Worm (Caenorhabditis elegans) whole organism, mixed stage, embryonic: ENCODE measurements around the gene clec-242.
"Not testable (repeated sequence)": the region's sequence is repeated elsewhere in the genome, so short reads cannot be mapped to it uniquely, and the experiment has no call there.

Source experiments
- bed-3 ChIP-seq: fragments of 200-800 bp; sonication (Bioruptor generic); optimal IDR thresholded peaks from 3 replicates; lab custom pipeline; 2018; ENCODE audit warnings: mild to moderate bottlenecking, missing genetic modification characterization, moderate library complexity, missing compliant biosample characterization
- blmp-1 ChIP-seq: fragments of 150-350 bp; optimal IDR thresholded peaks from 2 replicates; lab custom pipeline; 2014; ENCODE audit warnings: missing biosample characterization, missing genetic modification characterization
- ceh-43 ChIP-seq: fragments of 200-800 bp; sonication (Bioruptor generic); optimal IDR thresholded peaks from 2 replicates; lab custom pipeline; 2018; ENCODE audit warnings: mild to moderate bottlenecking, missing genetic modification characterization, moderate library complexity, missing compliant biosample characterization
- ces-1 ChIP-seq: fragments of 150-350 bp; optimal IDR thresholded peaks from 2 replicates; lab custom pipeline; 2014; ENCODE audit warnings: missing biosample characterization, missing genetic modification reagents, missing genetic modification characterization
- cnd-1 ChIP-seq: fragments of 200-800 bp; sonication (Bioruptor generic); optimal IDR thresholded peaks from 2 replicates; lab custom pipeline; 2018; ENCODE audit warnings: mild to moderate bottlenecking, missing genetic modification characterization, missing compliant biosample characterization
- drap-1 ChIP-seq: fragments of 200-800 bp; sonication (Bioruptor generic); optimal IDR thresholded peaks from 3 replicates; lab custom pipeline; 2018; ENCODE audit warnings: mild to moderate bottlenecking, missing genetic modification characterization, missing compliant biosample characterization
- elt-1 ChIP-seq: sonication (generic microtip); optimal IDR thresholded peaks from 2 replicates; lab custom pipeline; 2017; ENCODE audit warnings: missing genetic modification characterization, mild to moderate bottlenecking, missing compliant biosample characterization, antibody characterized with exemption, moderate library complexity, borderline replicate concordance; ENCODE audit not compliant: insufficient read depth
- elt-3 ChIP-seq: fragments of 150-350 bp; optimal IDR thresholded peaks from 2 replicates; lab custom pipeline; 2014; ENCODE audit warnings: missing biosample characterization, missing genetic modification characterization
- flh-1 ChIP-seq: fragments of 200-800 bp; sonication (Bioruptor generic); optimal IDR thresholded peaks from 2 replicates; lab custom pipeline; 2018; ENCODE audit warnings: mild to moderate bottlenecking, missing genetic modification characterization, moderate library complexity, missing compliant biosample characterization
- hlh-1 ChIP-seq: fragments of 150-350 bp; optimal IDR thresholded peaks from 2 replicates; lab custom pipeline; 2014; ENCODE audit warnings: missing biosample characterization, missing genetic modification reagents, missing genetic modification characterization
- lin-13 ChIP-seq: fragments of 150-350 bp; optimal IDR thresholded peaks from 2 replicates; lab custom pipeline; 2014; ENCODE audit warnings: missing biosample characterization, missing genetic modification characterization
- lin-32 ChIP-seq: fragments of 200-800 bp; sonication (Bioruptor generic); optimal IDR thresholded peaks from 2 replicates; lab custom pipeline; 2018; ENCODE audit warnings: mild to moderate bottlenecking, missing genetic modification characterization, missing compliant biosample characterization
- lsy-2 ChIP-seq: fragments of 150-350 bp; optimal IDR thresholded peaks from 2 replicates; lab custom pipeline; 2014; ENCODE audit warnings: missing biosample characterization, missing genetic modification characterization
- mab-5 ChIP-seq: fragments of 150-350 bp; optimal IDR thresholded peaks from 2 replicates; lab custom pipeline; 2014; ENCODE audit warnings: missing biosample characterization, missing genetic modification characterization
- mls-2 ChIP-seq: sonication (generic microtip); optimal IDR thresholded peaks from 2 replicates; lab custom pipeline; 2016; ENCODE audit warnings: mild to moderate bottlenecking, missing genetic modification characterization, moderate library complexity, missing compliant biosample characterization
- nhr-12 ChIP-seq: fragments of 150-350 bp; optimal IDR thresholded peaks from 2 replicates; lab custom pipeline; 2014; ENCODE audit warnings: missing biosample characterization, missing genetic modification characterization
- nhr-2 ChIP-seq: fragments of 150-350 bp; optimal IDR thresholded peaks from 2 replicates; lab custom pipeline; 2014; ENCODE audit warnings: missing biosample characterization, missing genetic modification characterization
- nhr-237 ChIP-seq: fragments of 150-350 bp; optimal IDR thresholded peaks from 2 replicates; lab custom pipeline; 2014; ENCODE audit warnings: missing biosample characterization, missing genetic modification characterization
- nhr-28 ChIP-seq: fragments of 150-350 bp; optimal IDR thresholded peaks from 2 replicates; lab custom pipeline; 2014; ENCODE audit warnings: missing biosample characterization, missing genetic modification characterization
- nhr-76 ChIP-seq: sonication (generic microtip); optimal IDR thresholded peaks from 2 replicates; lab custom pipeline; 2017; ENCODE audit warnings: missing biosample characterization, missing genetic modification characterization
- pha-4 ChIP-seq: fragments of 150-350 bp; optimal IDR thresholded peaks from 2 replicates; lab custom pipeline; 2018; ENCODE audit warnings: missing biosample characterization, missing genetic modification reagents, missing genetic modification characterization
- sem-2 ChIP-seq: fragments of 200-800 bp; sonication (Bioruptor generic); optimal IDR thresholded peaks from 2 replicates; lab custom pipeline; 2018; ENCODE audit warnings: mild to moderate bottlenecking, missing genetic modification characterization, missing compliant biosample characterization
- tbx-8 ChIP-seq: fragments of 200-800 bp; sonication (Bioruptor generic); optimal IDR thresholded peaks from 2 replicates; lab custom pipeline; 2018; ENCODE audit warnings: mild to moderate bottlenecking, missing genetic modification characterization, moderate library complexity, missing compliant biosample characterization
- unc-120 ChIP-seq: sonication (generic microtip); optimal IDR thresholded peaks from 2 replicates; lab custom pipeline; 2017; ENCODE audit warnings: missing genetic modification characterization, missing compliant biosample characterization; ENCODE audit not compliant: poor library complexity, severe bottlenecking
- unc-62 ChIP-seq: fragments of 150-350 bp; optimal IDR thresholded peaks from 2 replicates; lab custom pipeline; 2014; ENCODE audit warnings: missing biosample characterization, missing genetic modification reagents, missing genetic modification characterization
- zip-8 ChIP-seq: fragments of 150-350 bp; optimal IDR thresholded peaks from 2 replicates; lab custom pipeline; 2014; ENCODE audit warnings: missing biosample characterization, missing genetic modification characterization
- ztf-11 ChIP-seq: fragments of 150-350 bp; optimal IDR thresholded peaks from 2 replicates; lab custom pipeline; 2014; ENCODE audit warnings: missing biosample characterization, missing genetic modification characterization

clec-242 gene

DNA sequence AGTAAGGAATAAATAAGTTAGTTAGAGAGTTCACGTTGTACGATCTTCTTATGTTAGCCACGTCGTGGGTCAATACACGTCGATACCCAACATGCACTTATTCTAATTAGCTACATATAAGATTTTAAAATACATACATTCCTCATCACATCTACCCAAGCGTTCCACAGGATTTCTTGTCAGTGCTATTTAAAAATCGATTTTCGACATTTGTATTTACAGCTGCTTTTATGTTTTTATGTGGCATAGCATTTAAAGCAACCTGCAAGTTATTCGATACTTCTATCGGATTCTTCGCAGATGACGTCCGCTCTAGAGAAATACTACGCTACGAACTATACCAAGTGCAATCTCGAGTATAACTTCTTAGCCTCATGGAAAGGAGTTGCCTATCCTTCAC, 10.1 kb upstream of the clec-242 start, which contains the start of gene srh-115:
Gene srh-115, plus strand, starts transcription at position 301 of the 400 bp plus-strand sequence.
- TF ChIP-seq lin-32 (no peak), cnd-1 (no peak), sem-2 (GFP tag; lab: Kevin White, UChicago) (no peak), nhr-76 (no peak), nhr-12 (tag; lab: Kevin White, UChicago) (no peak), drap-1 (no peak), nhr-2 (tag; lab: Kevin White, UChicago) (no peak), bed-3 (GFP tag; lab: Kevin White, UChicago) (no peak), flh-1 (GFP tag; lab: Kevin White, UChicago) (no peak), lsy-2 (tag; lab: Kevin White, UChicago) (no peak), tbx-8 (GFP tag; lab: Kevin White, UChicago) (no peak), ceh-43 (no peak), pha-4 (tag; lab: Kevin White, UChicago) (no peak), unc-120 (tag; lab: Kevin White, UChicago) (no peak)

DNA sequence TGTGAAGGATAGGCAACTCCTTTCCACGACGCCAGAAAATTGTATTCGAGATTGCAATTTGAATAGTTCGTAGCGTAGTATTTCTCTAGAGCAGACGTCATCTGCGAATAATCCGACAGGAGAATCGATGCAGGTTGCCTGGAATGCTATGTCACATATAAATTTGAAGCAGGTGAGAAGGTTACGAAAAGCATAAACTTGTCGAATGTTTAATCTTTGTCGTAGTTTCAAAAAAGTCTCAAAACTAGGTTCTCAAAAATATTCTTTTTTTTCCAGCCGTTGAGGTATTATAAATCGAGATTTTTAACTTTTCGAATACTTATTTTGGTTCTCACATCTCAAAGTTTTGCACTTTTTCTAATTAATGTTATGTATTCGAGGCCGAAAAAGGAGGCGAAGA, 9.7 kb upstream of the clec-242 start, which contains the start of gene srh-116:
Gene srh-116, minus strand, starts transcription at position 101 of the 400 bp plus-strand sequence.
- TF ChIP-seq bed-3 (GFP tag; lab: Kevin White, UChicago); flh-1 (GFP tag; lab: Kevin White, UChicago); lsy-2 (tag; lab: Kevin White, UChicago): not testable (repeated sequence)

DNA sequence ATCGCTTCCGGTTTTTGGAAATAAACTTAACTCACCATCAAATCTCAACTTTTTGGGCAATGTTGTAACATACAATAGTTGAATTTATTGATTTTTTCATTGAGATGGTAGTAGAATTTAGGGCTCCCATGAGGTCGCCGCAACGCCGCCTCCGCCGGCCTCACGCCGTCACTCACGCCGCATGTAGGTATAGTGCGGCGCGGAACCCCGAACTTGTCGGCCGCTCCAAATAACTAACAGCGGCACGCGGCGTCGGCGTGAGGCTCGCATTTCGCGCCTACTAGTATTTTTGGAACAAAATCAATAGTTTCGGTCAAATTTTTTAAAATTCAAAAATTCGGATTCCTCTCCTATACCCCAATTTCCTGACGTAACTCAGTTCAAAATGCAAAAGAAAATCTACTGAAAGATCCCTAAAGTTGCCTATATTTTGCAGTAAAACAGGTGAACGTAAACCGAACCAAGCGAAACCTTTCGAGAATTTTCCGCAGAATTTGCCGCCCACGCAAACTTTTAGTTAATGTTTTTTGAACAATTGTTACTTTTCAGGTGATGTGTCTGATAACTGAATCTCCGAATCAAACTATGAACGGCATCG, 6.2 kb upstream of the clec-242 start, which contains the start of gene Y61B8A.6:
Gene Y61B8A.6, plus strand, starts transcription at position 548 of the 598 bp plus-strand sequence.
- TF ChIP-seq nhr-237 (tag; lab: Kevin White, UChicago) = no peak
- no peak for TF ChIP-seq elt-3 (tag; lab: Kevin White, UChicago)
- no peak for TF ChIP-seq nhr-28 (tag; lab: Kevin White, UChicago)
- TF ChIP-seq mls-2 = no peak
- no peak for TF ChIP-seq blmp-1 (tag; lab: Kevin White, UChicago)
- no peak for TF ChIP-seq nhr-76
- no peak for TF ChIP-seq lin-13
- no peak for TF ChIP-seq sem-2 (GFP tag; lab: Kevin White, UChicago)
- TF ChIP-seq tbx-8 (GFP tag; lab: Kevin White, UChicago) = no peak
- no peak for TF ChIP-seq zip-8 (tag; lab: Kevin White, UChicago)
- TF ChIP-seq elt-1 (tag; lab: Kevin White, UChicago) = no peak
- TF ChIP-seq ces-1 (GFP tag; lab: Kevin White, UChicago) = no peak
- TF ChIP-seq pha-4 (tag; lab: Kevin White, UChicago) = no peak
- no peak for TF ChIP-seq unc-62 (GFP tag; lab: Kevin White, UChicago)
- TF ChIP-seq hlh-1 (tag; lab: Kevin White, UChicago) = no peak

DNA sequence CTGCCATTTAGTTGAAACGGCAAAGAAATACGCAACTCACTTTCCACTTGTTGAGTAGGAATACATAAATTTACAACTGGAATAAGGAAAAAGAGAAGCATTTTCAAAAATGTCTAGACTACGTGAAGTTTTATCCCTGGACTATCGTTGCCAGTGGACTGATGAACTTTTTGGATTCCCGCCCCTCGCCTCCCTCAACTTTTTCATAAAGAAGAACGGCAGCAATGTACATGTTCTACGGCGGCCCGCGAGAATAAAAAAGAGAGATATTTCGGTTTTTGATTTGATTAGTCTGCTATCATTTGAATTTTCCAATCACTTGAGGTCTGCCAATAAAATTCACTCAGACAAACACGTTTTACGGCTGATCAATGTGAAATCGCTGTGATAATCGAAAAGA, 3.6 kb upstream of the clec-242 start, which contains the start of gene clec-243:
Gene clec-243, minus strand, starts transcription at position 101 of the 400 bp plus-strand sequence.
- TF ChIP-seq ces-1 (GFP tag; lab: Kevin White, UChicago) (no peak), mls-2 (no peak), nhr-28 (tag; lab: Kevin White, UChicago) (no peak), nhr-76 (no peak), mab-5 (tag; lab: Kevin White, UChicago) (no peak), pha-4 (tag; lab: Kevin White, UChicago) (no peak), nhr-2 (tag; lab: Kevin White, UChicago) (no peak)
- TF ChIP-seq, all 35 proteins: peak for 0

DNA sequence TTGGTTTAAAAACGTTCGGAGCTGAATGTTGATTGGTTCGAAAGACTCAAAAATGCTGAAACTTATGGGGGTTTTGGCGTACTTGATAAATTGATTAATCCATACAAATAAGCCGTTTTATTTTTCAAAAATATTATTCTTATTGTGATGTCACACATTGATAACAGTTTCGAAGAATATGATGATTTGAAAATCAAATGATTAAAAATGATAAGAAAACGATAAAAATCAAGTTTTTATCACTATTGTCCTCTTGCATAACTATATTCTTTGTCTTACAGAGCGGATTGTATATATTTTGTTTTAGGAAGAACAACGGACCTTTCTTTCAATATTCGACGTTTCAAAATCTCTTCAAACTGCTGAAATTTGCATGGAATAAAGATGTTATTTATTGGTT, 2.3 kb downstream of the clec-242 start:
- no peak for TF ChIP-seq mls-2

DNA sequence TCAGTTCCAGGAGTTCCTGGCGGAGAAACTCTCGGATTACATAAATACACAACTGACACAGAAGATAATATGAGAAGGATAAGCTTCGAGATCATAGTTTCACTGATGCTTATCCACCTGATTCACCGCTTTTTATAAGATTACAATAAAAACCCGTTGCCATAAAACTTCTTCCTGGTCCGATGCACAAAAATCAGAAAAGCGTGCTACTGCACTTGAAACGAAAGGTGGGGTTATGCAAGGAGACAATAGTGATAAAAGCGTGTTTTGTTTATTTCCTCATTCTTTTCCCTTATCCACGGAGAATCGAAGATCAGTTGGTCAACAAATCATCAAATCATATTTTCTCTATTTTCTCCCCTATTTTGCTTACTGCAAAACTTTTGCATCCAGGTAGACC, 2.8 kb downstream of the clec-242 start, which contains the start of gene Y68A4B.3:
Gene Y68A4B.3, minus strand, starts transcription at position 101 of the 400 bp plus-strand sequence.
- TF ChIP-seq ztf-11 (tag; lab: Kevin White, UChicago) (no peak), sem-2 (GFP tag; lab: Kevin White, UChicago) (no peak), bed-3 (GFP tag; lab: Kevin White, UChicago) (no peak), elt-1 (tag; lab: Kevin White, UChicago) (no peak), elt-3 (tag; lab: Kevin White, UChicago) (no peak), ces-1 (GFP tag; lab: Kevin White, UChicago) (no peak)
